Worm (Caenorhabditis elegans): Measurements from ENCODE around the gene T22B2.3.

ce11 chrX:3957475-3958204 lies 40.5 kb downstream of the T22B2.3 start:
- TF ChIP-seq nhr-6 (tag; optimal IDR thresholded peaks at IDR 0.05), result no peak
- TF ChIP-seq pqm-1 (tag; optimal IDR thresholded peaks at IDR 0.05), result no peak
- TF ChIP-seq jun-1 (tag; optimal IDR thresholded peaks at IDR 0.05), result no peak
